Fruit fly (Drosophila melanogaster): ENCODE results near the gene obst-E.

obst-E gene

dm6 chr2L:5799435-5800387, 33.8 kb upstream of the obst-E start, which contains the start of gene CG9171 (continued):
- TF ChIP-seq fd96Cb (tag; optimal IDR thresholded peaks at IDR 0.05) (no peak), Lpt (GFP tag; optimal IDR thresholded peaks at IDR 0.05) (no peak), Dad (GFP tag; optimal IDR thresholded peaks at IDR 0.05) (no peak), HLH54F (GFP tag; optimal IDR thresholded peaks at IDR 0.05) (no peak), CG18262 (tag; optimal IDR thresholded peaks at IDR 0.05) (no peak), scrt (GFP tag; optimal IDR thresholded peaks at IDR 0.05) (peak; percentile 55), CG8478 (optimal IDR thresholded peaks at IDR 0.05) (no peak), mld (GFP tag; IDR thresholded peaks at IDR 0.05; ENCODE audit: partially characterized antibody) (0 out of 3 replicates have a peak, but pooled peaks have one; percentile 52), vfl (GFP tag; optimal IDR thresholded peaks at IDR 0.05) (no peak), CG8089 (GFP tag; optimal IDR thresholded peaks at IDR 0.05) (no peak), jing (GFP tag; optimal IDR thresholded peaks at IDR 0.05) (no peak), CG17385 (GFP tag; optimal IDR thresholded peaks at IDR 0.05) (peak; percentile 10), CG9876 (GFP tag; optimal IDR thresholded peaks at IDR 0.05) (no peak), CG9817 (tag; optimal IDR thresholded peaks at IDR 0.05) (no peak), pum (GFP tag; optimal IDR thresholded peaks at IDR 0.05) (no peak), C15 (GFP tag; IDR thresholded peaks at IDR 0.05) (no peak), en (GFP tag; optimal IDR thresholded peaks at IDR 0.05) (no peak), Scr (GFP tag; IDR thresholded peaks at IDR 0.05; ENCODE audit: partially characterized antibody) (peak; percentile 32; the same call in 1 of the 2 replicates), HmgD (GFP tag; optimal IDR thresholded peaks at IDR 0.05) (no peak), Sry-β (GFP tag; optimal IDR thresholded peaks at IDR 0.05) (peak; percentile 5), fu2 (GFP tag; optimal IDR thresholded peaks at IDR 0.05) (peak; percentile 16), CG11723 (GFP tag; optimal IDR thresholded peaks at IDR 0.05) (no peak), br (optimal IDR thresholded peaks at IDR 0.05) (no peak), CG33213 (GFP tag; optimal IDR thresholded peaks at IDR 0.05) (peak; percentile 73), insv (GFP tag; optimal IDR thresholded peaks at IDR 0.05) (peak; percentile 77 to 96), CG34422 (GFP tag; IDR thresholded peaks at IDR 0.05) (peak; percentile 54; the same call in 2 of the 3 replicates), H2.0 (GFP tag; IDR thresholded peaks at IDR 0.05) (no peak), Myb (GFP tag; optimal IDR thresholded peaks at IDR 0.05) (peak; percentile 43), CG18599 (GFP tag; optimal IDR thresholded peaks at IDR 0.05) (peak; percentile 24), phol (tag; optimal IDR thresholded peaks at IDR 0.05) (peak; percentile 66), Drgx (GFP tag; IDR thresholded peaks at IDR 0.05) (peak; percentile 32; the same call in 1 of the 2 replicates), CG17912 (GFP tag; optimal IDR thresholded peaks at IDR 0.05) (no peak), Awh (GFP tag; IDR thresholded peaks at IDR 0.05) (peak; percentile 7; the same call in 1 of the 2 replicates), CG12744 (GFP tag; optimal IDR thresholded peaks at IDR 0.05) (peak; percentile 10), seq (GFP tag; IDR thresholded peaks at IDR 0.05) (no peak; the same call in 1 of the 2 replicates), B-H2 (GFP tag; optimal IDR thresholded peaks at IDR 0.05) (peak; percentile 45), MBD-R2 (GFP tag; IDR thresholded peaks at IDR 0.05) (peak; percentile 50; the same call in 1 of the 2 replicates), Pdp1 (GFP tag; optimal IDR thresholded peaks at IDR 0.05) (peak in 1 of 2 experiments; percentile 20), CG2875 (GFP tag; optimal IDR thresholded peaks at IDR 0.05) (no peak), danr (GFP tag; IDR thresholded peaks at IDR 0.05) (no peak), CG11398 (GFP tag; optimal IDR thresholded peaks at IDR 0.05) (no peak), Ets65A (GFP tag) (peak; percentile 77), schlank (tag; optimal IDR thresholded peaks at IDR 0.05) (peak; percentile 0), B-H1 (GFP tag; IDR thresholded peaks at IDR 0.05) (no peak), chn (GFP tag; optimal IDR thresholded peaks at IDR 0.05) (no peak), lilli (GFP tag; optimal IDR thresholded peaks at IDR 0.05) (no peak), BEAF-32 (GFP tag; optimal IDR thresholded peaks at IDR 0.05) (peak; percentile 54), CG4730 (GFP tag; IDR thresholded peaks at IDR 0.05) (no peak), Stat92E (GFP tag; optimal IDR thresholded peaks at IDR 0.05) (peak in 1 of 3 experiments; percentile 4)

Data from whole organism, embryonic.